Worm (Caenorhabditis elegans): ENCODE measurements around the gene T04A8.8.
A peak's percentile ranks its signal among the peaks of the same experiment; 100 is the strongest.

Gene T04A8.8

ce11 chrIII:4689595-4689994 lies 4.2 kb upstream of the T04A8.8 start (continued):
- TF ChIP-seq dve-1 (tag; optimal IDR thresholded peaks at IDR 0.05) (peak; percentile 77), ceh-19 (GFP tag; optimal IDR thresholded peaks at IDR 0.05) (peak; percentile 73), lim-6 (tag; optimal IDR thresholded peaks at IDR 0.05) (no peak), rnt-1 (tag; optimal IDR thresholded peaks at IDR 0.05) (peak; percentile 62), fkh-10 (GFP tag; optimal IDR thresholded peaks at IDR 0.05) (no peak), hlh-6 (tag; optimal IDR thresholded peaks at IDR 0.05) (peak; percentile 87), pha-2 (tag; optimal IDR thresholded peaks at IDR 0.05) (peak; percentile 63), ref-2 (tag; optimal IDR thresholded peaks at IDR 0.05) (peak; percentile 88), pqm-1 (tag; optimal IDR thresholded peaks at IDR 0.05) (peak; percentile 44), ceh-2 (tag; optimal IDR thresholded peaks at IDR 0.05) (peak; percentile 34), ceh-34 (tag; optimal IDR thresholded peaks at IDR 0.05) (peak; percentile 77), hlh-13 (GFP tag; optimal IDR thresholded peaks at IDR 0.05) (peak; percentile 77), hlh-8 (tag; optimal IDR thresholded peaks at IDR 0.05) (peak; percentile 24), pros-1 (tag; optimal IDR thresholded peaks at IDR 0.05) (no peak), ceh-14 (tag; optimal IDR thresholded peaks at IDR 0.05) (peak; percentile 45), ets-4 (tag; optimal IDR thresholded peaks at IDR 0.05) (peak; percentile 68), ama-1 (optimal IDR thresholded peaks at IDR 0.05) (no peak), unc-55 (GFP tag; optimal IDR thresholded peaks at IDR 0.05) (no peak), pha-4 (tag; optimal IDR thresholded peaks at IDR 0.05) (no peak), sox-2 (GFP tag; IDR thresholded peaks at IDR 0.05) (peak; percentile 65), T23F11.4 (GFP tag; optimal IDR thresholded peaks at IDR 0.05) (peak; percentile 63), ceh-30 (tag; optimal IDR thresholded peaks at IDR 0.05) (peak; percentile 51), ceh-45 (GFP tag; IDR thresholded peaks at IDR 0.05) (peak; percentile 63; the same call in 1 of the 2 replicates), npax-4 (tag; optimal IDR thresholded peaks at IDR 0.05) (peak; percentile 65), ztf-16 (tag; optimal IDR thresholded peaks at IDR 0.05) (peak; percentile 60), fax-1 (tag; optimal IDR thresholded peaks at IDR 0.05) (peak; percentile 70), pat-9 (tag; optimal IDR thresholded peaks at IDR 0.05) (peak; percentile 74), sox-4 (tag; optimal IDR thresholded peaks at IDR 0.05) (peak; percentile 72), tbx-7 (tag; optimal IDR thresholded peaks at IDR 0.05) (no peak), tbx-2 (tag; optimal IDR thresholded peaks at IDR 0.05) (peak; percentile 74), ahr-1 (tag; optimal IDR thresholded peaks at IDR 0.05) (peak; percentile 69), sdc-2 (tag; optimal IDR thresholded peaks at IDR 0.05) (peak; percentile 62), che-1 (tag; optimal IDR thresholded peaks at IDR 0.05) (peak; percentile 86), Y22D7AL.16 (tag; optimal IDR thresholded peaks at IDR 0.05) (peak; percentile 63), nhr-232 (tag; optimal IDR thresholded peaks at IDR 0.05) (peak; percentile 75), odd-2 (tag; optimal IDR thresholded peaks at IDR 0.05) (no peak), nfya-1 (tag; optimal IDR thresholded peaks at IDR 0.05) (peak; percentile 59), ceh-18 (tag; optimal IDR thresholded peaks at IDR 0.05) (peak; percentile 35), ceh-24 (tag; optimal IDR thresholded peaks at IDR 0.05) (peak; percentile 25), lin-11 (tag; optimal IDR thresholded peaks at IDR 0.05) (peak; percentile 65), mec-3 (tag; optimal IDR thresholded peaks at IDR 0.05; ENCODE audit: borderline replicate concordance) (no peak)

ce11 chrIII:4693281-4693680 lies 514 bp upstream of the T04A8.8 start, which contains the start of gene nifk-1:
nifk-1 (minus strand) TSS chrIII:4693307.
- TF ChIP-seq ceh-6 (GFP tag; optimal IDR thresholded peaks at IDR 0.05) (no peak), ztf-16 (tag; optimal IDR thresholded peaks at IDR 0.05) (peak; percentile 5), fax-1 (tag; optimal IDR thresholded peaks at IDR 0.05) (no peak), ceh-18 (tag; optimal IDR thresholded peaks at IDR 0.05) (peak; percentile 14), ceh-31 (tag; optimal IDR thresholded peaks at IDR 0.05) (peak; percentile 23), elt-2 (tag; optimal IDR thresholded peaks at IDR 0.05) (peak; percentile 63), tbx-2 (tag; optimal IDR thresholded peaks at IDR 0.05) (peak; percentile 50), nfya-1 (tag; optimal IDR thresholded peaks at IDR 0.05) (peak; percentile 70), unc-42 (tag; optimal IDR thresholded peaks at IDR 0.05) (peak; percentile 29), ets-4 (tag; optimal IDR thresholded peaks at IDR 0.05) (peak; percentile 16)
